Worm (Caenorhabditis elegans) whole organism, L2 larva: ENCODE data around the gene srd-35.

Experiments used
- ama-1 ChIP-seq: fragments of 150-350 bp; optimal IDR thresholded peaks from 2 replicates; lab custom pipeline; 2018; ENCODE audit warnings: inconsistent platforms
- blmp-1 ChIP-seq: sonication (generic microtip); optimal IDR thresholded peaks from 2 replicates; lab custom pipeline; 2017; ENCODE audit warnings: missing genetic modification characterization, mild to moderate bottlenecking, missing compliant biosample characterization, antibody characterized with exemption, moderate library complexity; ENCODE audit not compliant: insufficient read depth
- ceh-16 ChIP-seq: fragments of 150-350 bp; optimal IDR thresholded peaks from 2 replicates; lab custom pipeline; 2014; ENCODE audit warnings: missing biosample characterization, missing genetic modification characterization
- elt-3 ChIP-seq: sonication (generic microtip); optimal IDR thresholded peaks from 2 replicates; lab custom pipeline; 2017; ENCODE audit warnings: missing biosample characterization, missing genetic modification characterization
- fos-1 ChIP-seq: fragments of 150-350 bp; optimal IDR thresholded peaks from 2 replicates; lab custom pipeline; 2014; ENCODE audit warnings: missing biosample characterization, missing genetic modification characterization
- nhr-12 ChIP-seq: fragments of 150-350 bp; optimal IDR thresholded peaks from 2 replicates; lab custom pipeline; 2014; ENCODE audit warnings: missing biosample characterization, missing genetic modification characterization
- nhr-25 ChIP-seq: fragments of 150-350 bp; sonication (generic microtip); optimal IDR thresholded peaks from 3 replicates; lab custom pipeline; 2014; ENCODE audit warnings: missing biosample characterization, missing genetic modification characterization
- nhr-6 ChIP-seq: fragments of 150-350 bp; optimal IDR thresholded peaks from 2 replicates; lab custom pipeline; 2014; ENCODE audit warnings: missing biosample characterization, missing genetic modification characterization
- unc-55 ChIP-seq: fragments of 150-350 bp; sonication (generic microtip); optimal IDR thresholded peaks from 3 replicates; lab custom pipeline; 2014; ENCODE audit warnings: missing biosample characterization, missing genetic modification reagents, missing genetic modification characterization
- unc-62 ChIP-seq: fragments of 150-350 bp; optimal IDR thresholded peaks from 2 replicates; lab custom pipeline; 2014; ENCODE audit warnings: missing biosample characterization, missing genetic modification reagents, missing genetic modification characterization
- ztf-11 ChIP-seq: sonication (generic microtip); optimal IDR thresholded peaks from 2 replicates; lab custom pipeline; 2017; ENCODE audit warnings: missing biosample characterization, missing genetic modification characterization

- TF ChIP-seq unc-62 (GFP tag; lab: Kevin White, UChicago) (no peak), unc-55 (GFP tag; lab: Kevin White, UChicago) (no peak), nhr-25 (tag; lab: Kevin White, UChicago) (no peak), nhr-12 (tag; lab: Kevin White, UChicago) (no peak), fos-1 (tag; lab: Kevin White, UChicago) (no peak), ama-1 (lab: Kevin White, UChicago) (no peak), nhr-6 (tag; lab: Kevin White, UChicago) (no peak), elt-3 (tag; lab: Kevin White, UChicago) (no peak), ztf-11 (no peak), blmp-1 (tag; lab: Kevin White, UChicago) (no peak), ceh-16 (tag; lab: Kevin White, UChicago) (no peak)
Measured at ce11 chrV:12997422-12997821, 33.2 kb downstream of the srd-35 start, which contains the start of gene far-3.
